Worm (Caenorhabditis elegans) whole organism, L2 larva: ENCODE results near the gene T12D8.9.

Experiments used
- C34F6.9 ChIP-seq: fragments of 150-350 bp; optimal IDR thresholded peaks from 2 replicates; lab custom pipeline; 2014; ENCODE audit warnings: missing biosample characterization, missing genetic modification characterization
- F13H6.1 ChIP-seq: sonication (generic microtip); optimal IDR thresholded peaks from 2 replicates; lab custom pipeline; 2016; ENCODE audit warnings: missing genetic modification characterization, missing compliant biosample characterization
- R02D3.7 ChIP-seq: fragments of 150-350 bp; optimal IDR thresholded peaks from 2 replicates; lab custom pipeline; 2014; ENCODE audit warnings: missing biosample characterization, missing genetic modification characterization
- Y55F3AM.14 ChIP-seq: fragments of 200-800 bp; sonication (Bioruptor generic); optimal IDR thresholded peaks from 2 replicates; lab custom pipeline; 2018; ENCODE audit warnings: mild to moderate bottlenecking, missing genetic modification characterization, missing compliant biosample characterization
- ZK546.5 ChIP-seq: sonication (generic microtip); optimal IDR thresholded peaks from 2 replicates; lab custom pipeline; 2017; ENCODE audit warnings: missing biosample characterization, missing genetic modification characterization
- aly-2 ChIP-seq: fragments of 150-350 bp; optimal IDR thresholded peaks from 2 replicates; lab custom pipeline; 2014; ENCODE audit warnings: missing biosample characterization, missing genetic modification characterization
- blmp-1 ChIP-seq: sonication (generic microtip); optimal IDR thresholded peaks from 2 replicates; lab custom pipeline; 2017; ENCODE audit warnings: missing genetic modification characterization, mild to moderate bottlenecking, missing compliant biosample characterization, antibody characterized with exemption, moderate library complexity; ENCODE audit not compliant: insufficient read depth
- ceh-16 ChIP-seq: fragments of 150-350 bp; optimal IDR thresholded peaks from 2 replicates; lab custom pipeline; 2014; ENCODE audit warnings: missing biosample characterization, missing genetic modification characterization
- crh-2 ChIP-seq: sonication (generic microtip); optimal IDR thresholded peaks from 2 replicates; lab custom pipeline; 2017; ENCODE audit warnings: missing biosample characterization, missing genetic modification characterization
- dmd-4 ChIP-seq: sonication (generic microtip); optimal IDR thresholded peaks from 2 replicates; lab custom pipeline; 2017; ENCODE audit warnings: missing biosample characterization, missing genetic modification characterization
- elt-1 ChIP-seq: fragments of 150-350 bp; optimal IDR thresholded peaks from 2 replicates; lab custom pipeline; 2014; ENCODE audit warnings: missing biosample characterization, missing genetic modification characterization
- lin-11 ChIP-seq: fragments of 150-350 bp; sonication (generic microtip); optimal IDR thresholded peaks from 2 replicates; lab custom pipeline; 2014; ENCODE audit warnings: missing biosample characterization, missing genetic modification characterization, inconsistent platforms, mixed read lengths
- lin-39 ChIP-seq: fragments of 150-350 bp; optimal IDR thresholded peaks from 2 replicates; lab custom pipeline; 2014; ENCODE audit warnings: missing biosample characterization, missing genetic modification reagents, missing genetic modification characterization
- lsy-2 ChIP-seq, 2 experiments: fragments of 150-350 bp in 1 of 2; sonication (generic microtip) in 1 of 2; optimal IDR thresholded peaks; 2 replicates each; lab custom pipeline; 2014 to 2017; ENCODE audit warnings: missing biosample characterization in 2 of 2, missing genetic modification characterization in 2 of 2
- mbf-1 ChIP-seq: sonication (generic microtip); optimal IDR thresholded peaks from 2 replicates; lab custom pipeline; 2017; ENCODE audit warnings: missing biosample characterization, missing genetic modification characterization
- nhr-10 ChIP-seq: sonication (generic microtip); optimal IDR thresholded peaks from 2 replicates; lab custom pipeline; 2017; ENCODE audit warnings: missing biosample characterization, missing genetic modification characterization
- nhr-11 ChIP-seq: fragments of 150-350 bp; optimal IDR thresholded peaks from 2 replicates; lab custom pipeline; 2014; ENCODE audit warnings: missing biosample characterization, missing genetic modification characterization
- nhr-129 ChIP-seq: fragments of 150-350 bp; optimal IDR thresholded peaks from 2 replicates; lab custom pipeline; 2014; ENCODE audit warnings: missing biosample characterization, missing genetic modification characterization
- nhr-21 ChIP-seq: fragments of 150-350 bp; optimal IDR thresholded peaks from 2 replicates; lab custom pipeline; 2014; ENCODE audit warnings: missing biosample characterization, missing genetic modification characterization
- nhr-237 ChIP-seq: fragments of 150-350 bp; optimal IDR thresholded peaks from 2 replicates; lab custom pipeline; 2014; ENCODE audit warnings: missing biosample characterization, missing genetic modification characterization
- nhr-6 ChIP-seq: fragments of 150-350 bp; optimal IDR thresholded peaks from 2 replicates; lab custom pipeline; 2014; ENCODE audit warnings: missing biosample characterization, missing genetic modification characterization
- nhr-77 ChIP-seq: fragments of 150-350 bp; optimal IDR thresholded peaks from 2 replicates; lab custom pipeline; 2014; ENCODE audit warnings: missing biosample characterization, missing genetic modification characterization
- peb-1 ChIP-seq: fragments of 150-350 bp; optimal IDR thresholded peaks from 2 replicates; lab custom pipeline; 2014; ENCODE audit warnings: missing biosample characterization, missing genetic modification characterization
- sem-4 ChIP-seq: fragments of 150-350 bp; optimal IDR thresholded peaks from 2 replicates; lab custom pipeline; 2014; ENCODE audit warnings: missing biosample characterization, missing genetic modification reagents, missing genetic modification characterization
- skn-1 ChIP-seq: sonication (generic microtip); optimal IDR thresholded peaks from 2 replicates; lab custom pipeline; 2017; ENCODE audit warnings: missing biosample characterization, missing genetic modification characterization
- sma-3 ChIP-seq: sonication (generic microtip); optimal IDR thresholded peaks from 2 replicates; lab custom pipeline; 2016; ENCODE audit warnings: missing genetic modification reagents, missing genetic modification characterization, missing compliant biosample characterization
- sma-9 ChIP-seq, 2 experiments: fragments of 150-350 bp in 1 of 2; sonication (generic microtip) in 1 of 2; optimal IDR thresholded peaks; 2 replicates each; lab custom pipeline; 2014 to 2016; ENCODE audit warnings: missing genetic modification characterization in 2 of 2, mild to moderate bottlenecking in 1 of 2, missing biosample characterization in 1 of 2, missing compliant biosample characterization in 1 of 2, missing genetic modification reagents in 1 of 2, moderate library complexity in 1 of 2
- unc-39 ChIP-seq: fragments of 150-350 bp; optimal IDR thresholded peaks from 2 replicates; lab custom pipeline; 2014; ENCODE audit warnings: missing biosample characterization, missing genetic modification characterization
- unc-55 ChIP-seq: fragments of 150-350 bp; sonication (generic microtip); optimal IDR thresholded peaks from 3 replicates; lab custom pipeline; 2014; ENCODE audit warnings: missing biosample characterization, missing genetic modification reagents, missing genetic modification characterization
- zag-1 ChIP-seq: fragments of 150-350 bp; optimal IDR thresholded peaks from 2 replicates; lab custom pipeline; 2014; ENCODE audit warnings: missing biosample characterization, missing genetic modification characterization
- ztf-1 ChIP-seq: fragments of 200-800 bp; sonication (Bioruptor generic); conservative IDR thresholded peaks from 2 replicates; pipeline ENCODE4 v1.3.6; 2022; ENCODE audit warnings: missing genetic modification characterization, missing compliant biosample characterization
- ztf-11 ChIP-seq: sonication (generic microtip); optimal IDR thresholded peaks from 2 replicates; lab custom pipeline; 2017; ENCODE audit warnings: missing biosample characterization, missing genetic modification characterization
- ztf-4 ChIP-seq: fragments of 150-350 bp; optimal IDR thresholded peaks from 2 replicates; lab custom pipeline; 2014; ENCODE audit warnings: missing biosample characterization, missing genetic modification characterization

Gene T12D8.9

DNA sequence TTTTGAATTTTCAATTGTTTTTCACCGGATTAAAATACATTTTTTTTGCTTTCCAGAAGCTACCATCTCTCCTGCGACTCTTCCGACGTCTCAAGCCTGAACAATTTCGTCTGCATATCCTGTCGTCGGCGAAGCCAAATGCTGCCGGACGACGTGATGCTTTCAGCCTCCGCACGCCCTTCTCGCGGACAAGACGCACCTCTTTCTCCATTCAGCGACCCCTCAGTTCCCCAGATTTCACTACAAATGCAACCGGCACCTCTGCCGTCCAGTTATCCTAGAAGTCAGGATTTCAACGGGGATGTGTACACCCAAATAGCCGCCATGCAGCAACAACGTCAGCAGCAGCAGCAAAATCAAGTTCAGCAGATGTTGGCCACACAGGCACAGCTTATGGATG is 27.4 kb downstream of the T12D8.9 start:
- no peak for TF ChIP-seq nhr-129 (tag; lab: Kevin White, UChicago)
- TF ChIP-seq F13H6.1 (tag; lab: Kevin White, UChicago): no peak
- no peak for TF ChIP-seq sma-9 (GFP tag; optimal IDR thresholded peaks at IDR 0.05; lab: Kevin White, UChicago)
- TF ChIP-seq sma-9 (tag; optimal IDR thresholded peaks at IDR 0.05; lab: Kevin White, UChicago): no peak
- TF ChIP-seq mbf-1 (tag; lab: Kevin White, UChicago): no peak
- no peak for TF ChIP-seq unc-39
- TF ChIP-seq ztf-4: no peak
- TF ChIP-seq sem-4 (tag; lab: Kevin White, UChicago): no peak
- TF ChIP-seq ztf-11 (tag; lab: Kevin White, UChicago): no peak
- TF ChIP-seq aly-2 (tag; lab: Kevin White, UChicago): no peak
- no peak for TF ChIP-seq nhr-11
- TF ChIP-seq nhr-6: no peak
- TF ChIP-seq skn-1 (tag; lab: Kevin White, UChicago): no peak
- TF ChIP-seq unc-55 (GFP tag; lab: Kevin White, UChicago): no peak
- no peak for TF ChIP-seq C34F6.9
- no peak for TF ChIP-seq crh-2 (tag; lab: Kevin White, UChicago)

DNA sequence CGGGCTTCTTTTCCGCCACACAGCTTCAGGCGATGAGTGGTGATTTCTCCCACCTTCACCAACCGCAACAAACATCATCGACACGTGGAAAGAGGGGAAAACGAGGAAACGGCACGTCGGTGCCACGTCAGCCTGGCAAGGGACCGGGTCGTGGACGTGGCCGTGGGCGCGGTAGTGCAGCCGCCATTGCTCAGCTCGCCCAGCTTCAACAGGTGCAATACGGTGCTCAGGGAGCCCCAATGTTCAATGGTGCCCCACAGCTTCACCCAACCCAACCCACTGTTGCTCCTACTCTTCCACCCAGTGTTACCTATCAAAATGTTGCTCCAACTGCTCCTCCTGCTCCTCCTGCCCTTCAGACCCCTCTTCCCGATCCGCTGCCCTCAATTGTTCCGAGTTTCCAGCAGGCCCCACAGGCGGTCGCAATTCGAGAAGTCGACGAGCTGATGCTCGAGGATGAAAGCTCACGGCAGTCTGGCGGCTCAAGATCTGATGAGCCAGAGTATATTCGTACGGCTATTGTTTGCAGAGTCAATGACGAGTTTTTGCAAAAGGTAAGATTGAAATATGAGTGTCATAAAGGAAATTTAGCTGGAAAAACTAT is 29.1 kb downstream of the T12D8.9 start:
- TF ChIP-seq R02D3.7 (no peak), nhr-6 (no peak), nhr-237 (tag; lab: Kevin White, UChicago) (no peak), nhr-11 (no peak), elt-1 (no peak), ZK546.5 (no peak), nhr-129 (tag; lab: Kevin White, UChicago) (no peak), ztf-4 (no peak), dmd-4 (no peak)

DNA sequence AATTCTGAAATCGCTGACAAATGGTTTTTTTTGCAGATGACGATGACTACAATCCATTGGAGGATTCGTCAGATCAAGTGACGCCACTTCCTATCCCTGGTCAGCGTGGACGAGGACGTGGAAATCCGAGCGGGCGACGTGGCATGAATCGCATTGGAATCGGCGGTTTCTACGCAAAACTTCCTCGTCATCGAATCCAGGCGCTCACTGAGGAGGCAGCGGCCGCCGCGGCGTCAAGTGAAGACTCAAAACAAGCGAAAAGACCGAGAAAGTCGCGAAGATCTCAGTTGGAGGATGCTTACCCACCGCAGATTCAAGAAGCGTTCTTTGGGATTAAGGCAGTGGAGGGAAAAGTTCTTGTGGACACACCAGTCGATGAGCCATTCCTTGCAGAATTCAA is 31.6 kb downstream of the T12D8.9 start:
- TF ChIP-seq ztf-1 (no peak), peb-1 (no peak), unc-55 (GFP tag; lab: Kevin White, UChicago) (no peak), elt-1 (no peak), sma-3 (GFP tag; lab: Kevin White, UChicago) (no peak), nhr-129 (tag; lab: Kevin White, UChicago) (no peak), C34F6.9 (no peak), blmp-1 (tag; lab: Kevin White, UChicago) (no peak), mbf-1 (tag; lab: Kevin White, UChicago) (no peak), Y55F3AM.14 (GFP tag; lab: Kevin White, UChicago) (no peak), ztf-4 (no peak), zag-1 (tag; lab: Kevin White, UChicago) (no peak), unc-39 (no peak), lsy-2 (tag; optimal IDR thresholded peaks at IDR 0.05; lab: Kevin White, UChicago) (no peak), nhr-10 (no peak), nhr-6 (no peak), lin-11 (no peak)

DNA sequence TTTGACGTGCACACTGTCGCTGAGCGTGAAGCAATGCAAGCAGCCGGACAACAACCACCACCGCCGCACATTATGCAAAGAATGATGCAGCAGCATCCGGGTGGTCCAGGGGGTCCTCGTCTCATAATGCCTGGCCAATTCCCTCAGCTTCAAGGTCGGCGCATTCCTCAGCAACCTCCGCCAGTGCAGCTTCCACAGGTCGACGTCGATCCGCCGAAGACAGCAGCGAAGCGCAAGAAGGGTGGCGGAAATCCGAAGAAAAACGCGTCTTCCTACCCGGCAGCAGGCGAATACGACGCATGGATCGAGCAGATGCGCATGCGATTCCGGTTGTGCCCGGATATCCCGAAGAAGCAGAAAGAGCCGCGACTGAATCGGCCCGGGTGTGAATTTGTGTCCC is 34.5 kb downstream of the T12D8.9 start:
- TF ChIP-seq ztf-11 (tag; lab: Kevin White, UChicago) (no peak), skn-1 (tag; lab: Kevin White, UChicago) (no peak), sma-3 (GFP tag; lab: Kevin White, UChicago) (no peak)

DNA sequence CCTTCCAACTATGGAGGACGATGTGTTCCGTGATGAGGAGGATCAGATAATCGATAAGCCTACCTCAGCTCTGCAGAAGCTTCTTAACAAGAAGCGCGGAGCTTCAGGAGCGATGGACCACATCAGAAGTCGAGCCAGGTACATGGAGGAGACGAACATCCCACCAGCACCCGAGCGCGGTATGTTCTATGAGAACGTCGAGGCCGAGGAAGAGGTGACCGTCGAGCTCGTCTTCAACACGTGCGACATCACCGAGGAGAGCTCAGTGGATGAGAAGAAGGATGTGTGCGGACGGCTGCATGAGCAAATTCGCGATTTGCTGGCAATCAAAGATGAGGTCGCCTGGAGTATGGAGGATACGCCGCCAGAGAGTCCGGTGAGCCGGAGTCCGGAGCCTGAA is 35.1 kb downstream of the T12D8.9 start:
- no peak for TF ChIP-seq F13H6.1 (tag; lab: Kevin White, UChicago)
- TF ChIP-seq elt-1: no peak
- TF ChIP-seq nhr-77 (tag; lab: Kevin White, UChicago): no peak
- TF ChIP-seq mbf-1 (tag; lab: Kevin White, UChicago): no peak
- TF ChIP-seq ztf-4: no peak
- TF ChIP-seq unc-39: no peak
- no peak for TF ChIP-seq ceh-16
- TF ChIP-seq ztf-11 (tag; lab: Kevin White, UChicago): no peak
- TF ChIP-seq nhr-10: no peak
- no peak for TF ChIP-seq dmd-4
- no peak for TF ChIP-seq lin-11
- no peak for TF ChIP-seq lin-39 (tag; lab: Kevin White, UChicago)
- TF ChIP-seq unc-55 (GFP tag; lab: Kevin White, UChicago): no peak
- no peak for TF ChIP-seq ZK546.5
- no peak for TF ChIP-seq nhr-21
